Worm (Caenorhabditis elegans): Measurements from ENCODE around the gene B0391.14.

- TF ChIP-seq let-607 (tag; optimal IDR thresholded peaks at IDR 0.05), result no peak
- peak; percentile 58; the same call in 1 of the 2 replicates for TF ChIP-seq ztf-25 (GFP tag; IDR thresholded peaks at IDR 0.05)
- peak; percentile 62 for TF ChIP-seq pbrm-1 (GFP tag; IDR thresholded peaks at IDR 0.05)
- peak; percentile 18 for TF ChIP-seq ets-4 (GFP tag; optimal IDR thresholded peaks at IDR 0.05)
- TF ChIP-seq bed-2 (GFP tag; IDR thresholded peaks at IDR 0.05), result no peak
- peak; percentile 47 for TF ChIP-seq snpc-4 (GFP tag; optimal IDR thresholded peaks at IDR 0.05)
- peak in 3 of 4 experiments; percentile 33 to 68 (median 43) for TF ChIP-seq snpc-4 (tag; optimal IDR thresholded peaks at IDR 0.05)
- TF ChIP-seq ama-1 (optimal IDR thresholded peaks at IDR 0.05), result no peak
- TF ChIP-seq ama-1 (GFP tag; optimal IDR thresholded peaks at IDR 0.05), result peak; percentile 22 to 32
- peak; percentile 72 for TF ChIP-seq zim-3 (tag; optimal IDR thresholded peaks at IDR 0.05)
- no peak; the same call in 1 of the 2 replicates for TF ChIP-seq ceh-91 (GFP tag; IDR thresholded peaks at IDR 0.05)
Measured at ce11 chrV:15551642-15552041, 48.0 kb downstream of the B0391.14 start.

All from whole organism, young adult.